Fruit fly (Drosophila melanogaster) whole organism, adult: ENCODE data around the gene CG4364.

Experiments
- CG11617 ChIP-seq: fragments of 200-800 bp; sonication (Bioruptor generic); optimal IDR thresholded peaks from 2 replicates; lab custom pipeline; 2017; ENCODE audit warnings: mild to moderate bottlenecking, missing biosample characterization, missing genetic modification reagents, missing genetic modification characterization
- CG12768 ChIP-seq: fragments of 200-800 bp; sonication (Bioruptor generic); optimal IDR thresholded peaks from 2 replicates; lab custom pipeline; 2017; ENCODE audit warnings: missing biosample characterization, missing genetic modification characterization, mild to moderate bottlenecking, moderate library complexity, missing genetic modification reagents
- CG14711 ChIP-seq: fragments of 200-800 bp; sonication (Bioruptor generic); optimal IDR thresholded peaks from 2 replicates; lab custom pipeline; 2018; ENCODE audit warnings: missing biosample characterization, mild to moderate bottlenecking, missing genetic modification characterization, moderate library complexity
- CG1620 ChIP-seq: fragments of 200-800 bp; sonication (Bioruptor generic); optimal IDR thresholded peaks from 2 replicates; lab custom pipeline; 2016; ENCODE audit warnings: missing biosample characterization, missing genetic modification characterization
- CG33017 ChIP-seq: fragments of 200-800 bp; sonication (Bioruptor generic); optimal IDR thresholded peaks from 2 replicates; lab custom pipeline; 2018; ENCODE audit warnings: missing biosample characterization, mild to moderate bottlenecking, missing genetic modification characterization, moderate library complexity
- CG5204 ChIP-seq: fragments of 200-800 bp; sonication (Bioruptor generic); optimal IDR thresholded peaks from 2 replicates; lab custom pipeline; 2016; ENCODE audit warnings: missing biosample characterization, missing genetic modification characterization
- CG7101 ChIP-seq: fragments of 200-800 bp; sonication (Bioruptor generic); optimal IDR thresholded peaks from 2 replicates; lab custom pipeline; 2018; ENCODE audit warnings: missing biosample characterization, mild to moderate bottlenecking, missing genetic modification characterization, moderate library complexity
- Clk ChIP-seq: fragments of 200-800 bp; sonication (Bioruptor generic); optimal IDR thresholded peaks from 2 replicates; lab custom pipeline; 2017; ENCODE audit warnings: missing biosample characterization, missing genetic modification characterization
- Crg-1 ChIP-seq: fragments of 200-800 bp; sonication (Bioruptor generic); optimal IDR thresholded peaks from 2 replicates; lab custom pipeline; 2016; ENCODE audit warnings: missing biosample characterization, missing genetic modification characterization
- Hr96 ChIP-seq: fragments of 200-800 bp; sonication (Bioruptor generic); optimal IDR thresholded peaks from 2 replicates; lab custom pipeline; 2016; ENCODE audit warnings: missing biosample characterization, missing genetic modification characterization
- Mnt ChIP-seq: fragments of 200-800 bp; sonication (Bioruptor generic); optimal IDR thresholded peaks from 2 replicates; lab custom pipeline; 2016; ENCODE audit warnings: missing biosample characterization, mild to moderate bottlenecking, missing genetic modification characterization
- bab1 ChIP-seq: fragments of 200-800 bp; sonication (Bioruptor generic); optimal IDR thresholded peaks from 3 replicates; lab custom pipeline; 2019; ENCODE audit warnings: missing biosample characterization, mild to moderate bottlenecking, missing genetic modification characterization, moderate library complexity
- cic ChIP-seq: fragments of 200-800 bp; sonication (Bioruptor generic); optimal IDR thresholded peaks from 2 replicates; lab custom pipeline; 2017; ENCODE audit warnings: missing biosample characterization, mild to moderate bottlenecking, missing genetic modification characterization, moderate library complexity
- cnc ChIP-seq, 2 experiments: fragments of >200 bp; optimal IDR thresholded peaks; 2 replicates each; lab custom pipeline; 2017
- kay ChIP-seq: fragments of 200-800 bp; sonication (Bioruptor generic); peaks from one replicate; lab custom pipeline; 2016; ENCODE audit warnings: missing biosample characterization, missing genetic modification characterization, borderline replicate concordance
- ovo ChIP-seq: fragments of 200-800 bp; sonication (Bioruptor generic); optimal IDR thresholded peaks from 2 replicates; lab custom pipeline; 2016; ENCODE audit warnings: missing biosample characterization, missing genetic modification characterization
- pad ChIP-seq: fragments of 200-800 bp; sonication (Bioruptor generic); optimal IDR thresholded peaks from 3 replicates; lab custom pipeline; 2017; ENCODE audit warnings: missing biosample characterization, missing genetic modification characterization, mild to moderate bottlenecking, moderate library complexity, missing genetic modification reagents
- tj ChIP-seq: fragments of 200-800 bp; sonication (Bioruptor generic); optimal IDR thresholded peaks from 3 replicates; lab custom pipeline; 2017; ENCODE audit warnings: missing biosample characterization, mild to moderate bottlenecking, missing genetic modification characterization, moderate library complexity
- toe ChIP-seq: fragments of 200-800 bp; sonication (Bioruptor generic); optimal IDR thresholded peaks from 2 replicates; lab custom pipeline; 2016; ENCODE audit warnings: missing biosample characterization, missing genetic modification characterization

Gene CG4364

dm6 chr2L:9737360-9737759 is 26.3 kb upstream of the CG4364 start:
- peak; percentile 52 for TF ChIP-seq kay (GFP tag; lab: Kevin White, UChicago)
- no peak for TF ChIP-seq toe (GFP tag; lab: Kevin White, UChicago)

dm6 chr2L:9736000-9736695 is 25.1 kb upstream of the CG4364 start, which contains the start of gene CG13117:
Gene CG13117 (plus strand): TSS chr2L:9736645.
- TF ChIP-seq kay (GFP tag; lab: Kevin White, UChicago) (peak; percentile 85), CG5204 (GFP tag; lab: Kevin White, UChicago) (no peak)

DNA sequence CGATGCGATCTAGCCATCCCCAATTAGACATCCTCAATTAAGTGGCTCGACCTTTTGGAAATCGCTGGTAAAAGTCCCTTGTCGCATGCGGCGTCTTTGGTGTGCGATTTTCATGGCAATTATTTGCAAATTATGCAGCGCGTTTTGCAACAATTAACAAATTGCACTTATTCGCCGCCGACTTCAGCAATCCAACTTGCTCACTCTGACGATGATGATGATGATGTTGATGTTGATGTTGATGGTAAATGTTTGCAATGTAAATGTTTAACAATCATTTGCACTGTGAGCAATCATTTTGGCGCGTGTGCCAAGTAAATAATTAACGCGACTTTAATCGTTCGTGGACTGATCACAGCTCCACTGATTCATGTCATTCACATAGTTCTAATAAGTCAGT is 23.1 kb upstream of the CG4364 start:
- no peak for TF ChIP-seq Mnt

DNA sequence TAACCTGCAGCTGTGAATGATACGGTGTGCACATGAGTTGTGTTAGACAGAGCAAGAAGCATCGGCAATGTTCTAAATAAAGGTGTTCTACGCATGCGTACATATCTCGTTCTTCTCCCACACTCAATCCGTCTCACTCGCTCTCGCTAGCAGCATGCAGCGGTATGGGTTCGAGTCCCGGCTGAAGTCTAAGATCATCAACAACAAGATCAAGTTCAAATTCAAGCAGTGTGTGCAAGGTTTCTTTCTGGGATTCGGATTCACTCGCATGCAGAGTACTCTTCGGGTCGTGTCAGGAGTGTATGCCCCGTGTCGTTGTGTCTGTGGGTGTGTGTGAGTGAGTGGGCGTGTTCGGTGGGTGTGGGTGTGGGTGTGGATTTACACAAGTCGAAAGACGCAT is 20.2 kb upstream of the CG4364 start:
- TF ChIP-seq CG14711 (tag; lab: Kevin White, UChicago) (no peak), Clk (GFP tag; lab: Kevin White, UChicago) (no peak), kay (GFP tag; lab: Kevin White, UChicago) (no peak), tj (GFP tag; lab: Kevin White, UChicago) (no peak), CG11617 (GFP tag; lab: Kevin White, UChicago) (no peak), CG33017 (tag; lab: Kevin White, UChicago) (no peak), ovo (no peak), Crg-1 (GFP tag; lab: Kevin White, UChicago) (no peak), Hr96 (no peak), cic (GFP tag; lab: Kevin White, UChicago) (no peak)

dm6 chr2L:9729618-9730284 is 18.7 kb upstream of the CG4364 start, which contains the start of gene CG13116:
Gene CG13116 (plus strand): TSS chr2L:9729940.
- TF ChIP-seq tj (GFP tag; lab: Kevin White, UChicago) (no peak), Crg-1 (GFP tag; lab: Kevin White, UChicago) (no peak), CG12768 (GFP tag; lab: Kevin White, UChicago) (peak; percentile 12)

DNA sequence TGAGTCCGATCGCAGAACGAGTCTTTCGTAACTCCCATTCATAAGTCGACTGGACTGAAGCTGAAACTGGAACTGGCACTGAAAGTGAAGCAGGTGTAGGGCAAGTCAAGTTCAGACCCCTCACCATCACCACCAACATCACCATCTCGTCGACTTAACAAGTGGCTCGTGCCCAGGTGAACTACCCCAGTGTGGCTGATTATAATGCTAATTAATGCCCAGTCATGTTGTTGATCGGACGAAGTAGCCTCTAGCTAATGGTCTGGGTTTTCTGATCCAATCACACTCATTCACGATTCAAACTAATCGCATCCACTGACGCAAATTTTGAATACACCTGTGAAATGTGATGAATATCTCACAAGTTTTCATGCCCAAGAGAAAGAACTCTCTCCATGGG is 17.7 kb upstream of the CG4364 start:
- no peak for TF ChIP-seq CG1620
- TF ChIP-seq Crg-1 (GFP tag; lab: Kevin White, UChicago), result no peak
- TF ChIP-seq cic (GFP tag; lab: Kevin White, UChicago), result peak; percentile 84
- TF ChIP-seq cnc (optimal IDR thresholded peaks at IDR 0.05; lab: Kevin White, UChicago), result peak in 1 of 2 experiments; percentile 63

DNA sequence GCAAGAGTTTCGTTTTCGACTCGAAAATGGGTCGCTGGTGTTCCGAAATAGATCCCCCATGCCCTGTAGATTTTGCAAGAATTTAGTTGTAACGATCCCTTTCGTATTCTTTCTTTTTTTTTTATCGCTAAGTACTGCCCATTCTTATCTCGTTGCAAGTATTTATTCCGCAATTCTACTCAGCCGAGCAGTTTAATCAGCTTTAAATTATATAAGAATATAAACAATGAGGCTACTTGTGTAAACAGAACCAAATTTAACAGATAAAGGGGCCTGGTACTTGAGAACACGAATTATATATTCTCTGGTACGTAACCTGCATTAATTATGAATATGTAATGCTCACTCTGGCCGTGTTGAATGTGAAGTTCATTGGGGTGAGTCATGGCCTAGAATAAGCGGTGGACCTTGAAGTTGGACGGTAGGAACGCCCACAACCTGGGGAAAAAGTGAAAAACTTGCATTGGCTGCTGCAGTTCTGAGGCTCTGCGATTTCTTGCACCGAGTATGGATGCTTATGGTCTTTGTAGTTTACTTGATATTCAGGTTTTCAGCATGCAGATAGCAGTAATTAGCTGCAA is 3.5 kb downstream of the CG4364 start:
- TF ChIP-seq CG12768 (GFP tag; lab: Kevin White, UChicago), result no peak
- TF ChIP-seq CG7101 (tag; lab: Kevin White, UChicago), result peak; percentile 18
- no peak for TF ChIP-seq pad (GFP tag; lab: Kevin White, UChicago)
- peak; percentile 77 for TF ChIP-seq kay (GFP tag; lab: Kevin White, UChicago)
- TF ChIP-seq toe (GFP tag; lab: Kevin White, UChicago), result no peak
- no peak for TF ChIP-seq Mnt
- TF ChIP-seq CG14711 (tag; lab: Kevin White, UChicago), result no peak
- TF ChIP-seq Crg-1 (GFP tag; lab: Kevin White, UChicago), result no peak
- no peak for TF ChIP-seq CG11617 (GFP tag; lab: Kevin White, UChicago)
- TF ChIP-seq CG1620, result no peak
- TF ChIP-seq ovo, result no peak

DNA sequence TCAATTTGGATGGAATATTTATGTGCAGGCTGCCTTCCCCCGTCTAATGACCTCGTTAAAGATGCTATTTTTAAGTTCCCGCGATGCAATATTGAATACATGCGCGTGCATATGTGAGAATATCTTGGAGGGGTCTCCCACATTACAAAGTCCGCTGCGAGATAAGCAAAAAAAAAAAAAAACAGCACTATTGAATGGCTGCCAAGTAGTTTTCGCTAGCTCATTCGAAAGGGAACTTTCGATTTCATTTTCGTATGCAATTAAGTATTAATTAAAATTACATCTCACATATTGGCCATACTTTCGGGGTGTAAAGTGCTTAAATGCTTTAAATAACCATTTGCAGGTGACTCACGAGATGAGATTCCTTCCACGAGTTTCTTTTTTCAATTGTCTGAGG is 4.0 kb downstream of the CG4364 start:
- no peak for TF ChIP-seq CG14711 (tag; lab: Kevin White, UChicago)
- no peak for TF ChIP-seq Crg-1 (GFP tag; lab: Kevin White, UChicago)
- no peak for TF ChIP-seq bab1 (GFP tag; lab: Kevin White, UChicago)
- TF ChIP-seq CG1620, result no peak
- TF ChIP-seq cnc (optimal IDR thresholded peaks at IDR 0.05; lab: Kevin White, UChicago), result no peak
